Fruit fly (Drosophila melanogaster): ENCODE measurements around the gene klar.

Gene klar

dm6 chr3L:554577-554976 is 14.2 kb upstream of the klar start (continued):
- peak; percentile 24 for TF ChIP-seq topi (GFP tag; optimal IDR thresholded peaks at IDR 0.05)
- peak; percentile 2 for TF ChIP-seq CG6792 (GFP tag; optimal IDR thresholded peaks at IDR 0.05)
- peak; percentile 79 for TF ChIP-seq CG6163 (GFP tag; IDR thresholded peaks at IDR 0.05)
- no peak for TF ChIP-seq Ets21C (GFP tag; optimal IDR thresholded peaks at IDR 0.05)
- TF ChIP-seq Ets96B (tag; optimal IDR thresholded peaks at IDR 0.05) = peak; percentile 60
- TF ChIP-seq lz (GFP tag; optimal IDR thresholded peaks at IDR 0.05) = peak; percentile 36
- TF ChIP-seq fd85E (GFP tag; optimal IDR thresholded peaks at IDR 0.05) = no peak
- peak; percentile 31 for TF ChIP-seq cyc (GFP tag; optimal IDR thresholded peaks at IDR 0.05)
- peak; percentile 18 for TF ChIP-seq CG16779 (tag; optimal IDR thresholded peaks at IDR 0.05)
- TF ChIP-seq Sox15 (GFP tag; optimal IDR thresholded peaks at IDR 0.05) = no peak
- TF ChIP-seq acj6 (GFP tag; optimal IDR thresholded peaks at IDR 0.05) = peak; percentile 57

DNA sequence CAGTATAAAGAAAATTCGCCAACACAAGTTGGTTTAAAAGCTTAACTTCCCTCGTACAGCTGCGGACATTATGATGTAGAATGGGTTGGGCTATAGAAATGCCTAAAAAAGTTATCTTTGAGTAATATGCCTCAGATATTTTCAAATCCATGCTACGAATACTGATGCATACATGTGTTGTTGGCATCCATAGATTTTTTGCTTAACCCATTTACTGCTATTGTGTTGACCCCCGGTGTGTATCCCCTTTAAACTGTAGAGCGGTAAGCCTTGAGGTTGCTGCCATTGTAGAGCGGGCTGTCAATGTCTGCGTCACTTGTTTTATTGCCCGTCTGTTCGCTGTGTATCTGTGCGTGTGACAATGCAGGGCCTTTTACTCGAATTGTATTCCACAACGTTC is 12.5 kb upstream of the klar start:
- peak; percentile 91 for TF ChIP-seq eg (GFP tag; IDR thresholded peaks at IDR 0.05)
- peak; percentile 72 for TF ChIP-seq Hr4 (GFP tag; optimal IDR thresholded peaks at IDR 0.05)
- peak; percentile 95 for TF ChIP-seq dsx (GFP tag; optimal IDR thresholded peaks at IDR 0.05; ENCODE audit: poor library complexity, severe bottlenecking)
- peak; percentile 93 for TF ChIP-seq pdm3 (GFP tag; optimal IDR thresholded peaks at IDR 0.05)
- TF ChIP-seq Eip75B (GFP tag; optimal IDR thresholded peaks at IDR 0.05) = peak; percentile 94
- TF ChIP-seq CG10631 (GFP tag; optimal IDR thresholded peaks at IDR 0.05) = peak; percentile 89
- TF ChIP-seq CG3919 (GFP tag; optimal IDR thresholded peaks at IDR 0.05) = peak; percentile 95
- TF ChIP-seq fd85E (GFP tag; optimal IDR thresholded peaks at IDR 0.05) = peak; percentile 82
- no peak for TF ChIP-seq Hr38 (GFP tag; optimal IDR thresholded peaks at IDR 0.05)
- peak; percentile 50 for TF ChIP-seq dac (GFP tag; optimal IDR thresholded peaks at IDR 0.05)
- TF ChIP-seq cyc (GFP tag; optimal IDR thresholded peaks at IDR 0.05) = peak; percentile 91
- peak; percentile 95 for TF ChIP-seq CG6808 (GFP tag; optimal IDR thresholded peaks at IDR 0.05)
- TF ChIP-seq topi (GFP tag; optimal IDR thresholded peaks at IDR 0.05) = peak; percentile 92
- TF ChIP-seq CG16779 (tag; optimal IDR thresholded peaks at IDR 0.05) = peak; percentile 74
- peak; percentile 92 for TF ChIP-seq CG3032 (tag; optimal IDR thresholded peaks at IDR 0.05)
- TF ChIP-seq vri (GFP tag; optimal IDR thresholded peaks at IDR 0.05) = peak; percentile 89
- TF ChIP-seq Sox102F (GFP tag; optimal IDR thresholded peaks at IDR 0.05) = peak; percentile 90
- no peak for TF ChIP-seq fkh (GFP tag; optimal IDR thresholded peaks at IDR 0.05)
- peak; percentile 90 for TF ChIP-seq CG34406 (GFP tag; optimal IDR thresholded peaks at IDR 0.05)
- peak; percentile 88 for TF ChIP-seq CG15336 (GFP tag; IDR thresholded peaks at IDR 0.05)
- peak; percentile 96 for TF ChIP-seq CG9139 (GFP tag; optimal IDR thresholded peaks at IDR 0.05)
- peak; percentile 92 for TF ChIP-seq CG11762 (GFP tag; optimal IDR thresholded peaks at IDR 0.05; ENCODE audit: insufficient read depth)
- TF ChIP-seq CG11902 (GFP tag; optimal IDR thresholded peaks at IDR 0.05) = peak; percentile 94
- peak; percentile 89 for TF ChIP-seq CG8319 (GFP tag; optimal IDR thresholded peaks at IDR 0.05)
- TF ChIP-seq Lpt (GFP tag; optimal IDR thresholded peaks at IDR 0.05) = peak; percentile 49
- peak; percentile 94 for TF ChIP-seq CG6792 (GFP tag; optimal IDR thresholded peaks at IDR 0.05)
- TF ChIP-seq CG31627 (GFP tag; optimal IDR thresholded peaks at IDR 0.05) = peak; percentile 89
- peak; percentile 85 for TF ChIP-seq CG6854 (GFP tag; optimal IDR thresholded peaks at IDR 0.05)
- TF ChIP-seq CG8632 (GFP tag; optimal IDR thresholded peaks at IDR 0.05) = peak; percentile 93
- peak; percentile 95 for TF ChIP-seq CG7368 (GFP tag; optimal IDR thresholded peaks at IDR 0.05)
- TF ChIP-seq net (GFP tag; optimal IDR thresholded peaks at IDR 0.05) = peak; percentile 90
- TF ChIP-seq Smox (GFP tag; optimal IDR thresholded peaks at IDR 0.05) = peak; percentile 90
- peak; percentile 91 for TF ChIP-seq lz (GFP tag; optimal IDR thresholded peaks at IDR 0.05)
- TF ChIP-seq Ets21C (GFP tag; optimal IDR thresholded peaks at IDR 0.05) = peak; percentile 87
- peak; percentile 91 for TF ChIP-seq Hr39 (GFP tag; optimal IDR thresholded peaks at IDR 0.05)
- peak; percentile 71 for TF ChIP-seq Blimp-1 (GFP tag; optimal IDR thresholded peaks at IDR 0.05)
- peak; percentile 95 for TF ChIP-seq svp (GFP tag)
- TF ChIP-seq Sox15 (GFP tag; optimal IDR thresholded peaks at IDR 0.05) = peak; percentile 94
- peak; percentile 91 for TF ChIP-seq spab (GFP tag; optimal IDR thresholded peaks at IDR 0.05)
- peak; percentile 96 for TF ChIP-seq CG1621 (tag; optimal IDR thresholded peaks at IDR 0.05)
- TF ChIP-seq Eip78C (GFP tag) = peak; percentile 99
- peak; percentile 78 for TF ChIP-seq Gug (GFP tag; IDR thresholded peaks at IDR 0.05)
- TF ChIP-seq CG32006 (GFP tag; optimal IDR thresholded peaks at IDR 0.05) = peak; percentile 76
- peak; percentile 46 for TF ChIP-seq CG4318 (GFP tag; optimal IDR thresholded peaks at IDR 0.05)
- peak; percentile 92 for TF ChIP-seq acj6 (GFP tag; optimal IDR thresholded peaks at IDR 0.05)
- TF ChIP-seq Ets96B (tag; optimal IDR thresholded peaks at IDR 0.05) = peak; percentile 93
- TF ChIP-seq Sox14 (GFP tag; optimal IDR thresholded peaks at IDR 0.05) = peak; percentile 91
- TF ChIP-seq CG10669 (GFP tag; optimal IDR thresholded peaks at IDR 0.05) = peak; percentile 96

Data from whole organism, prepupa.